Worm (Caenorhabditis elegans) whole organism, early embryonic: ENCODE data around the gene K09C4.1.

Experiments
- ama-1 ChIP-seq: fragments of 150-350 bp; optimal IDR thresholded peaks from 2 replicates; lab custom pipeline; 2014
- scrt-1 ChIP-seq: fragments of 200-800 bp; sonication (Bioruptor generic); IDR thresholded peaks from 2 replicates; pipeline ENCODE4 v1.3.6; 2022; ENCODE audit warnings: missing genetic modification characterization, missing compliant biosample characterization

ce11 chrX:3262600-3262999 lies 36.1 kb upstream of the K09C4.1 start, which contains the start of gene fbxb-71:
- TF ChIP-seq scrt-1 (no peak), ama-1 (lab: Kevin White, UChicago) (no peak)
